Worm (Caenorhabditis elegans): ENCODE results near the gene rol-8.

ce11 chrII:7494155-7494554 lies 49.8 kb upstream of the rol-8 start, which contains the start of gene R10H1.1:
- TF ChIP-seq ama-1 (optimal IDR thresholded peaks at IDR 0.05): no peak
- no peak for TF ChIP-seq ceh-13 (GFP tag; optimal IDR thresholded peaks at IDR 0.05)
- TF ChIP-seq ceh-36 (tag; optimal IDR thresholded peaks at IDR 0.05): no peak
- no peak for TF ChIP-seq scrt-1 (GFP tag; IDR thresholded peaks at IDR 0.05)
- no peak for TF ChIP-seq F13C5.2 (tag; optimal IDR thresholded peaks at IDR 0.05)
- no peak for TF ChIP-seq sea-1 (GFP tag; conservative IDR thresholded peaks at IDR 0.05)
- no peak for TF ChIP-seq flt-1 (GFP tag; IDR thresholded peaks at IDR 0.05)
- no peak for TF ChIP-seq hmbx-1 (tag; optimal IDR thresholded peaks at IDR 0.05)
- TF ChIP-seq tbx-37 (GFP tag; conservative IDR thresholded peaks at IDR 0.05): no peak
- TF ChIP-seq pes-1 (GFP tag; IDR thresholded peaks at IDR 0.05): no peak
